Fruit fly (Drosophila melanogaster) whole organism, embryonic: ENCODE results near the gene Cad88C.

Experiments used
- Atf3 ChIP-seq: fragments of 200-800 bp; sonication (Bioruptor generic); optimal IDR thresholded peaks from 3 replicates; lab custom pipeline; 2016; ENCODE audit warnings: missing biosample characterization, missing genetic modification characterization
- CG10209 ChIP-seq: fragments of 200-800 bp; sonication (Bioruptor generic); optimal IDR thresholded peaks from 3 replicates; lab custom pipeline; 2017; ENCODE audit warnings: missing biosample characterization, mild to moderate bottlenecking, missing genetic modification characterization, missing genetic modification reagents
- CG10366 ChIP-seq: fragments of 200-800 bp; sonication (Bioruptor generic); IDR thresholded peaks from 2 replicates; pipeline ENCODE4 v1.3.6; 2022; ENCODE audit warnings: missing biosample characterization, missing genetic modification characterization
- CG10654 ChIP-seq: fragments of 200-800 bp; sonication (Bioruptor generic); optimal IDR thresholded peaks from 2 replicates; lab custom pipeline; 2016; ENCODE audit warnings: missing biosample characterization, missing genetic modification characterization
- CG13287 ChIP-seq: fragments of 200-800 bp; sonication (Bioruptor generic); IDR thresholded peaks from 2 replicates; pipeline ENCODE4 v1.3.6; 2022; ENCODE audit warnings: missing biosample characterization, missing genetic modification characterization; ENCODE audit not compliant: partially characterized antibody
- CG14050 ChIP-seq: fragments of 200-800 bp; sonication (Bioruptor generic); IDR thresholded peaks from 3 replicates; pipeline ENCODE4 v1.3.6; 2022; ENCODE audit warnings: missing biosample characterization, missing genetic modification characterization
- CG14667 ChIP-seq: fragments of 200-800 bp; sonication (Bioruptor generic); IDR thresholded peaks from 2 replicates; pipeline ENCODE4 v1.3.6; 2022; ENCODE audit warnings: missing biosample characterization, missing genetic modification characterization
- CG15269 ChIP-seq: fragments of 200-800 bp; sonication (Bioruptor generic); optimal IDR thresholded peaks from 2 replicates; lab custom pipeline; 2018; ENCODE audit warnings: missing biosample characterization, mild to moderate bottlenecking, missing genetic modification characterization, moderate library complexity
- CG16815 ChIP-seq: fragments of 200-800 bp; sonication (Bioruptor generic); optimal IDR thresholded peaks from 3 replicates; lab custom pipeline; 2017; ENCODE audit warnings: missing biosample characterization, mild to moderate bottlenecking, missing genetic modification characterization
- CG17568 ChIP-seq: fragments of 200-800 bp; sonication (Bioruptor generic); optimal IDR thresholded peaks from 2 replicates; lab custom pipeline; 2018; ENCODE audit warnings: missing biosample characterization, mild to moderate bottlenecking, missing genetic modification characterization, moderate library complexity
- CG1792 ChIP-seq: fragments of 200-800 bp; sonication (Bioruptor generic); optimal IDR thresholded peaks from 2 replicates; lab custom pipeline; 2016; ENCODE audit warnings: missing biosample characterization, missing genetic modification characterization
- CG2199 ChIP-seq: fragments of 200-800 bp; sonication (Bioruptor generic); IDR thresholded peaks from 3 replicates; pipeline ENCODE4 v1.3.6; 2022; ENCODE audit warnings: missing biosample characterization, missing genetic modification characterization
- CG2712 ChIP-seq: fragments of 200-800 bp; optimal IDR thresholded peaks from 3 replicates; lab custom pipeline; 2019; ENCODE audit warnings: missing biosample characterization, mild to moderate bottlenecking, missing genetic modification characterization, moderate library complexity
- CG2875 ChIP-seq: fragments of 200-800 bp; sonication (Bioruptor generic); optimal IDR thresholded peaks from 2 replicates; lab custom pipeline; 2017; ENCODE audit warnings: missing biosample characterization, mild to moderate bottlenecking, missing genetic modification characterization, missing genetic modification reagents
- CG30020 ChIP-seq: fragments of 200-800 bp; optimal IDR thresholded peaks from 2 replicates; lab custom pipeline; 2019; ENCODE audit warnings: missing biosample characterization, mild to moderate bottlenecking, missing genetic modification characterization, moderate library complexity
- CG30403 ChIP-seq: fragments of 200-800 bp; sonication (Bioruptor generic); optimal IDR thresholded peaks from 3 replicates; lab custom pipeline; 2016; ENCODE audit warnings: missing biosample characterization, missing genetic modification characterization
- CG34376 ChIP-seq: fragments of 200-800 bp; sonication (Bioruptor generic); optimal IDR thresholded peaks from 2 replicates; lab custom pipeline; 2018; ENCODE audit warnings: missing biosample characterization, mild to moderate bottlenecking, missing genetic modification characterization
- CG4820 ChIP-seq: fragments of 200-800 bp; sonication (Bioruptor generic); optimal IDR thresholded peaks from 3 replicates; lab custom pipeline; 2016; ENCODE audit warnings: missing biosample characterization, missing genetic modification characterization
- CG6791 ChIP-seq: fragments of 200-800 bp; sonication (Bioruptor generic); IDR thresholded peaks from 3 replicates; pipeline ENCODE4 v1.3.6; 2022; ENCODE audit warnings: missing biosample characterization, missing genetic modification characterization; ENCODE audit not compliant: partially characterized antibody
- CG7271 ChIP-seq: fragments of 200-800 bp; sonication (Bioruptor generic); optimal IDR thresholded peaks from 2 replicates; lab custom pipeline; 2018; ENCODE audit warnings: missing biosample characterization, mild to moderate bottlenecking, missing genetic modification characterization, moderate library complexity
- CG7839 ChIP-seq: fragments of 200-800 bp; sonication (Bioruptor generic); optimal IDR thresholded peaks from 3 replicates; lab custom pipeline; 2018; ENCODE audit warnings: missing biosample characterization, mild to moderate bottlenecking, missing genetic modification characterization, moderate library complexity
- Deaf1 ChIP-seq: fragments of 200-800 bp; optimal IDR thresholded peaks from 3 replicates; lab custom pipeline; 2019; ENCODE audit warnings: missing biosample characterization, mild to moderate bottlenecking, missing genetic modification characterization, moderate library complexity
- H15 ChIP-seq: fragments of 200-800 bp; sonication (Bioruptor generic); IDR thresholded peaks from 3 replicates; pipeline ENCODE4 v1.3.6; 2022; ENCODE audit warnings: missing biosample characterization, missing genetic modification characterization
- Hr51 ChIP-seq, 2 experiments: fragments of 200-800 bp; sonication (Bioruptor generic); optimal IDR thresholded peaks; 2 replicates in 1 of 2; 3 replicates in 1 of 2; lab custom pipeline; 2016 to 2018; ENCODE audit warnings: missing biosample characterization in 2 of 2, missing genetic modification characterization in 2 of 2, mild to moderate bottlenecking in 1 of 2, moderate library complexity in 1 of 2
- Hsf ChIP-seq: fragments of 200-800 bp; sonication (Bioruptor generic); optimal IDR thresholded peaks from 3 replicates; lab custom pipeline; 2016; ENCODE audit warnings: missing biosample characterization, missing genetic modification characterization
- MBD-R2 ChIP-seq: fragments of 200-800 bp; sonication (Bioruptor generic); IDR thresholded peaks from 2 replicates; pipeline ENCODE4 v1.3.6; 2022; ENCODE audit warnings: missing biosample characterization, missing genetic modification characterization
- Meics ChIP-seq: fragments of 200-800 bp; sonication (Bioruptor generic); optimal IDR thresholded peaks from 2 replicates; lab custom pipeline; 2017; ENCODE audit warnings: missing biosample characterization, mild to moderate bottlenecking, missing genetic modification characterization
- Neu2 ChIP-seq: fragments of 200-800 bp; sonication (Bioruptor generic); optimal IDR thresholded peaks from 3 replicates; lab custom pipeline; 2016; ENCODE audit warnings: missing biosample characterization, missing genetic modification characterization, borderline replicate concordance
- PHDP ChIP-seq: fragments of 200-800 bp; sonication (Bioruptor generic); optimal IDR thresholded peaks from 3 replicates; lab custom pipeline; 2018; ENCODE audit warnings: missing biosample characterization, mild to moderate bottlenecking, missing genetic modification characterization, moderate library complexity
- Spps ChIP-seq: fragments of 200-800 bp; sonication (Bioruptor generic); optimal IDR thresholded peaks from 2 replicates; lab custom pipeline; 2018; ENCODE audit warnings: missing biosample characterization, mild to moderate bottlenecking, missing genetic modification characterization
- TFAM ChIP-seq: fragments of 200-800 bp; sonication (Bioruptor generic); optimal IDR thresholded peaks from 2 replicates; lab custom pipeline; 2017; ENCODE audit warnings: missing biosample characterization, missing genetic modification characterization, inconsistent platforms
- ab ChIP-seq: fragments of 200-800 bp; sonication (Bioruptor generic); optimal IDR thresholded peaks from 2 replicates; lab custom pipeline; 2016; ENCODE audit warnings: missing biosample characterization, missing genetic modification characterization
- al ChIP-seq: fragments of 200-800 bp; sonication (Bioruptor generic); IDR thresholded peaks from 2 replicates; pipeline ENCODE4 v1.3.6; 2022; ENCODE audit warnings: missing biosample characterization, missing genetic modification characterization
- amos ChIP-seq: fragments of 200-800 bp; sonication (Bioruptor generic); IDR thresholded peaks from 2 replicates; pipeline ENCODE4 v1.3.6; 2022; ENCODE audit warnings: missing biosample characterization, missing genetic modification characterization; ENCODE audit not compliant: partially characterized antibody
- chinmo ChIP-seq: fragments of 200-800 bp; sonication (Bioruptor generic); IDR thresholded peaks from 4 replicates; pipeline ENCODE4 v1.3.6; 2022; ENCODE audit warnings: missing biosample characterization, missing genetic modification characterization; ENCODE audit not compliant: partially characterized antibody
- dysf ChIP-seq: fragments of 200-800 bp; sonication (Bioruptor generic); IDR thresholded peaks from 3 replicates; pipeline ENCODE4 v1.3.6; 2022; ENCODE audit warnings: missing biosample characterization, missing genetic modification characterization
- ems ChIP-seq: fragments of 200-800 bp; sonication (Bioruptor generic); optimal IDR thresholded peaks from 3 replicates; lab custom pipeline; 2016; ENCODE audit warnings: missing biosample characterization, missing genetic modification characterization
- her ChIP-seq: fragments of 200-800 bp; sonication (Bioruptor generic); optimal IDR thresholded peaks from 2 replicates; lab custom pipeline; 2016; ENCODE audit warnings: missing biosample characterization, missing genetic modification characterization
- jing ChIP-seq: fragments of 200-800 bp; sonication (Bioruptor generic); optimal IDR thresholded peaks from 2 replicates; lab custom pipeline; 2018; ENCODE audit warnings: missing biosample characterization, mild to moderate bottlenecking, missing genetic modification characterization
- lbe ChIP-seq: fragments of 200-800 bp; sonication (Bioruptor generic); optimal IDR thresholded peaks from 2 replicates; lab custom pipeline; 2016; ENCODE audit warnings: missing biosample characterization, mild to moderate bottlenecking, missing genetic modification characterization
- pan ChIP-seq, 4 experiments: fragments of >200 bp in 3 of 4; fragments of 200-800 bp in 1 of 4; sonication (Bioruptor generic) in 1 of 4; optimal IDR thresholded peaks in 3 of 4; IDR thresholded peaks in 1 of 4; 2 replicates each; pipeline versions ENCODE4 v1.3.6 to Lab custom; 2017 to 2022; ENCODE audit warnings: missing biosample characterization in 2 of 4, missing genetic modification characterization in 2 of 4, mixed read lengths in 1 of 4
- pzg ChIP-seq: fragments of 200-800 bp; sonication (Bioruptor generic); optimal IDR thresholded peaks from 3 replicates; lab custom pipeline; 2018; ENCODE audit warnings: missing biosample characterization, mild to moderate bottlenecking, missing genetic modification characterization, moderate library complexity
- sd ChIP-seq: fragments of 200-800 bp; sonication (Bioruptor generic); optimal IDR thresholded peaks from 3 replicates; lab custom pipeline; 2018; ENCODE audit warnings: missing biosample characterization, mild to moderate bottlenecking, missing genetic modification characterization, moderate library complexity
- tap ChIP-seq: fragments of 200-800 bp; optimal IDR thresholded peaks from 3 replicates; lab custom pipeline; 2019; ENCODE audit warnings: missing biosample characterization, mild to moderate bottlenecking, missing genetic modification characterization, moderate library complexity
- tio ChIP-seq: fragments of 200-800 bp; sonication (Bioruptor generic); optimal IDR thresholded peaks from 2 replicates; lab custom pipeline; 2017; ENCODE audit warnings: missing biosample characterization, missing genetic modification characterization, inconsistent platforms
- vfl ChIP-seq: fragments of 200-800 bp; sonication (Bioruptor generic); optimal IDR thresholded peaks from 2 replicates; lab custom pipeline; 2016; ENCODE audit warnings: missing biosample characterization, missing genetic modification characterization
- zfh1 ChIP-seq: fragments of 200-800 bp; sonication (Bioruptor generic); IDR thresholded peaks from 3 replicates; pipeline ENCODE4 v1.3.6; 2022; ENCODE audit warnings: missing biosample characterization, missing genetic modification characterization

Gene Cad88C

DNA sequence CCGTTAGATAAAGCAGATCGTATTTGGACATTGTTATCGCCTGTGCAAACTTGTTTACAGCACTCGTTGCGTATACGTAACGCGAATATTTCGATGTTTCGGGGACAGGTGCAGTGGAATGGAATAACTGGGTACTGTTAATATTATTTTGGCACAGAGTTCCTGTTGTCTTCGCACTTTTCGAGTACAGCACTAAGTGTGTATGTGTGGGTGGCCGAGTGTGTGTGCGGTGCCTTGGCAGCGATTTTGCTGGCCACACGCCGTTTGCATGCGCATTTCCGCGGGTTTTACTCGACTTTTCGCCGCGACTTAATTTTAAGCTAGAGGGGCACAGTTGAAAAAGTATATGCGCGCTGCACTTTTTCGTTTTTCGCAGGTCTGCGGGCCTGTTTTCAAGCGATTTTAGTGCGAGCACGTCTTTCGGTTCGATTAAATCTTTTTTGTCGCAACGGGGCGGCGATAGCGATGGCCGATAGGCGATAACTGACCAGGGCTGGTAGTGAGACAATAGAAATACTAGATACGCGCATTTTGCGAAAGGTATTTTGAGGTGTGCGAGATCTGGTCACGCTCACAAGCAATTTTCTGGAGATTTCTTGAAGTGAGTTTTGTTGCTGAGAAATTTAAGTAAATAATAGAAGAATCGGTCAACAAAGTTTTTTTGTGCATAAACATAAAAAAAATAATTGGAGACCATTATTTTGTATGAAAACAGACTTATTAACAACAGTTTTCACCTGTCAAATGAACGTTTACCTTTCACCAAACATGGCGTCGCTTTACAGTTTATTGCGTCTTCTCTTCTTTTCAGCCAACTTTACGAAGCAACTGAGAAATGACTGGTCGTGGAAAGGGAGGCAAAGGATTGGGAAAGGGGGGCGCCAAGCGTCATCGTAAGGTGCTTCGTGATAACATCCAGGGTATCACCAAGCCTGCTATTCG lies 4.8 kb upstream of the Cad88C start, which contains the start of the genes put and His4r (continued):
- TF ChIP-seq zfh1 (GFP tag; lab: Robert Waterston, UW) (no peak), Atf3 (GFP tag; lab: Kevin White, UChicago) (no peak), Hsf (GFP tag; lab: Kevin White, UChicago) (peak; percentile 6), al (no peak), CG1792 (GFP tag; lab: Kevin White, UChicago) (peak; percentile 8), pan (optimal IDR thresholded peaks at IDR 0.05; lab: Kevin White, UChicago) (no peak), pan (GFP tag; optimal IDR thresholded peaks at IDR 0.05 in 1 of 2, IDR thresholded peaks at IDR 0.05 in 1 of 2) (no peak), CG2712 (peak; percentile 40), MBD-R2 (GFP tag; lab: Robert Waterston, UW) (peak; percentile 69), CG2199 (GFP tag; lab: Robert Waterston, UW) (no peak; the same call in 2 of the 3 replicates), Neu2 (GFP tag; lab: Kevin White, UChicago) (no peak), CG4820 (GFP tag; lab: Kevin White, UChicago) (no peak), CG10209 (GFP tag; lab: Kevin White, UChicago) (no peak), lbe (GFP tag; lab: Kevin White, UChicago) (peak; percentile 28), CG10654 (GFP tag; lab: Kevin White, UChicago) (no peak), Hr51 (GFP tag; optimal IDR thresholded peaks at IDR 0.05; lab: Kevin White, UChicago) (no peak), CG7271 (no peak), chinmo (peak; percentile 48; the same call in 1 of the 4 replicates), her (peak; percentile 16), CG16815 (GFP tag; lab: Kevin White, UChicago) (no peak), CG2875 (GFP tag; lab: Kevin White, UChicago) (no peak), ems (GFP tag; lab: Kevin White, UChicago) (no peak), vfl (GFP tag; lab: Kevin White, UChicago) (no peak), CG7839 (tag; lab: Kevin White, UChicago) (no peak), sd (tag; lab: Kevin White, UChicago) (no peak), CG30403 (GFP tag; lab: Kevin White, UChicago) (no peak), CG17568 (no peak), pzg (GFP tag; lab: Kevin White, UChicago) (peak; percentile 95), CG10366 (GFP tag; lab: Robert Waterston, UW) (no peak), Spps (no peak), ab (GFP tag; lab: Kevin White, UChicago) (no peak), tap (tag; lab: Kevin White, UChicago) (no peak), TFAM (GFP tag; lab: Kevin White, UChicago) (no peak), CG13287 (GFP tag; lab: Robert Waterston, UW) (peak; percentile 64), H15 (no peak), CG30020 (peak; percentile 11), jing (GFP tag; lab: Kevin White, UChicago) (no peak), amos (GFP tag; lab: Robert Waterston, UW) (peak; percentile 69), CG6791 (GFP tag; lab: Robert Waterston, UW) (peak; percentile 73; the same call in 2 of the 3 replicates), CG14050 (no peak), Meics (GFP tag; lab: Kevin White, UChicago) (peak; percentile 48), tio (GFP tag; lab: Kevin White, UChicago) (no peak), CG15269 (tag; lab: Kevin White, UChicago) (no peak), Deaf1 (peak; percentile 51), CG34376 (GFP tag; lab: Kevin White, UChicago) (no peak), dysf (GFP tag; lab: Robert Waterston, UW) (no peak), PHDP (no peak), CG14667 (no peak)
